Worm (Caenorhabditis elegans): ENCODE measurements around the gene nhr-45.

Gene nhr-45

DNA sequence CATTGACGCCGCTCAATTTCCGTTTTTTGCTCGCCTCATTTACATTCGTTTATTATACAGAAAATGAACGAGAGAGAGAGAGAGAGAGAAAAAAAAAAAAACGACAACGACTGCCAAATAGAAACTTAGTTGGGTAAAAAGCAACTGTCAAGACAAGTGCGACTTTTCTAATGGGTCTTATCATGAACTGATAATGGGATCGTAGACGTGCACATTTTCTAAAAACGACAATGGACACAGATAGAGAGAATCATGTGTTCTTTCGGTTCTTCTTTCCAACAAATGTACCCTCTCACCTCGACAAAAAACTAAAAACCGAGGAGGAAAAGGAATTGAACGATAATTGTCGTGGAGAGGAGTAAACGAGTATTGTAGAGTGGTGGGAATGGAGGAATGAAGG lies 40.0 kb upstream of the nhr-45 start (continued):
- peak; percentile 57 for TF ChIP-seq nhr-48 (tag; optimal IDR thresholded peaks at IDR 0.05)
- TF ChIP-seq zag-1 (tag; optimal IDR thresholded peaks at IDR 0.05), result no peak
- no peak for TF ChIP-seq egl-27 (tag; optimal IDR thresholded peaks at IDR 0.05)
- no peak for TF ChIP-seq nhr-11 (tag; optimal IDR thresholded peaks at IDR 0.05)
- no peak for TF ChIP-seq php-3 (GFP tag; IDR thresholded peaks at IDR 0.05)
- TF ChIP-seq ceh-32 (tag; optimal IDR thresholded peaks at IDR 0.05; ENCODE audit: poor library complexity), result no peak
- no peak for TF ChIP-seq ztf-11 (tag; optimal IDR thresholded peaks at IDR 0.05)
- TF ChIP-seq daf-16 (GFP tag; optimal IDR thresholded peaks at IDR 0.05), result no peak
- TF ChIP-seq daf-16 (tag; optimal IDR thresholded peaks at IDR 0.05), result peak; percentile 62
- TF ChIP-seq hmg-1.1 (GFP tag; IDR thresholded peaks at IDR 0.05), result no peak
- TF ChIP-seq zip-2 (tag; optimal IDR thresholded peaks at IDR 0.05), result no peak
- TF ChIP-seq egl-43 (GFP tag; IDR thresholded peaks at IDR 0.05), result no peak
- no peak for TF ChIP-seq ama-1 (optimal IDR thresholded peaks at IDR 0.05)
- TF ChIP-seq mxl-3 (GFP tag; optimal IDR thresholded peaks at IDR 0.05), result no peak
- TF ChIP-seq lin-39 (tag; optimal IDR thresholded peaks at IDR 0.05), result no peak
- no peak for TF ChIP-seq dpl-1 (GFP tag; optimal IDR thresholded peaks at IDR 0.05)
- no peak for TF ChIP-seq Y75B8A.6 (GFP tag; IDR thresholded peaks at IDR 0.05)
- TF ChIP-seq T20F7.1 (GFP tag; optimal IDR thresholded peaks at IDR 0.05), result no peak
- no peak for TF ChIP-seq unc-39 (tag; optimal IDR thresholded peaks at IDR 0.05)
- peak; percentile 90 for TF ChIP-seq dmd-6 (GFP tag; IDR thresholded peaks at IDR 0.05)
- no peak for TF ChIP-seq skn-1 (tag; optimal IDR thresholded peaks at IDR 0.05)
- TF ChIP-seq daf-8 (GFP tag; IDR thresholded peaks at IDR 0.05), result no peak
- peak; percentile 57 for TF ChIP-seq tra-1 (GFP tag; IDR thresholded peaks at IDR 0.05)
- peak in 1 of 2 experiments; percentile 23 for TF ChIP-seq hif-1 (tag; optimal IDR thresholded peaks at IDR 0.05)
- no peak for TF ChIP-seq nhr-42 (GFP tag; IDR thresholded peaks at IDR 0.05)
- no peak for TF ChIP-seq duxl-1 (tag; optimal IDR thresholded peaks at IDR 0.05; ENCODE audit: poor library complexity)
- TF ChIP-seq F26F4.8 (GFP tag; conservative IDR thresholded peaks at IDR 0.05), result no peak
- no peak for TF ChIP-seq lir-3 (tag; optimal IDR thresholded peaks at IDR 0.05)
- no peak for TF ChIP-seq mxl-2 (GFP tag; conservative IDR thresholded peaks at IDR 0.05)
- TF ChIP-seq vab-7 (GFP tag; IDR thresholded peaks at IDR 0.05), result no peak
- no peak for TF ChIP-seq fos-1 (tag; optimal IDR thresholded peaks at IDR 0.05)
- TF ChIP-seq aly-2 (tag; optimal IDR thresholded peaks at IDR 0.05), result no peak
- no peak for TF ChIP-seq R02D3.7 (tag; optimal IDR thresholded peaks at IDR 0.05)
- TF ChIP-seq F44E2.7 (GFP tag; IDR thresholded peaks at IDR 0.05), result no peak
- no peak for TF ChIP-seq jun-1 (tag; optimal IDR thresholded peaks at IDR 0.05)
- no peak for TF ChIP-seq lin-29 (GFP tag; IDR thresholded peaks at IDR 0.05)
- TF ChIP-seq madf-5 (GFP tag; IDR thresholded peaks at IDR 0.05), result no peak
- no peak for TF ChIP-seq snpc-1.2 (GFP tag; IDR thresholded peaks at IDR 0.05)
- TF ChIP-seq ceh-62 (tag; optimal IDR thresholded peaks at IDR 0.05), result no peak
- no peak for TF ChIP-seq D1046.2 (GFP tag; IDR thresholded peaks at IDR 0.05)
- no peak for TF ChIP-seq ceh-28 (tag; optimal IDR thresholded peaks at IDR 0.05)
- no peak for TF ChIP-seq gei-8 (GFP tag; optimal IDR thresholded peaks at IDR 0.05)
- TF ChIP-seq mep-1 (tag; optimal IDR thresholded peaks at IDR 0.05), result peak; percentile 8
- no peak for TF ChIP-seq F49E8.2 (tag; optimal IDR thresholded peaks at IDR 0.05; ENCODE audit: borderline replicate concordance)
- TF ChIP-seq F10B5.3 (tag; optimal IDR thresholded peaks at IDR 0.05), result no peak
- no peak for TF ChIP-seq fkh-10 (GFP tag; optimal IDR thresholded peaks at IDR 0.05)
- no peak for TF ChIP-seq zfp-2 (tag; optimal IDR thresholded peaks at IDR 0.05)
- TF ChIP-seq unc-130 (GFP tag; optimal IDR thresholded peaks at IDR 0.05), result no peak
- no peak for TF ChIP-seq ceh-44 (GFP tag; IDR thresholded peaks at IDR 0.05)
- TF ChIP-seq nhr-28 (tag; optimal IDR thresholded peaks at IDR 0.05), result peak; percentile 69

Measured in whole organism, L4 larva.